Fruit fly (Drosophila melanogaster) whole organism, wandering third instar larva: ENCODE results near the gene csw.

Experiments used
- Abd-B ChIP-seq: fragments of >200 bp; optimal IDR thresholded peaks from 2 replicates; lab custom pipeline; 2017; ENCODE audit warnings: missing biosample characterization, missing genetic modification characterization
- CG32264 ChIP-seq: fragments of 200-800 bp; sonication (Bioruptor generic); optimal IDR thresholded peaks from 2 replicates; lab custom pipeline; 2016; ENCODE audit warnings: missing biosample characterization, missing genetic modification characterization
- CG9705 ChIP-seq: fragments of 200-800 bp; sonication (Bioruptor generic); optimal IDR thresholded peaks from 2 replicates; lab custom pipeline; 2018; ENCODE audit warnings: missing biosample characterization, mild to moderate bottlenecking, missing genetic modification characterization
- CrebA ChIP-seq: fragments of 200-800 bp; sonication (Bioruptor generic); optimal IDR thresholded peaks from 2 replicates; lab custom pipeline; 2016; ENCODE audit warnings: missing biosample characterization, mild to moderate bottlenecking, missing genetic modification characterization, borderline replicate concordance
- Dfd ChIP-seq: fragments of >200 bp; optimal IDR thresholded peaks from 2 replicates; lab custom pipeline; 2017; ENCODE audit warnings: missing biosample characterization, missing genetic modification characterization
- Dif ChIP-seq: fragments of 200-275, 200-300 bp; sonication (Bioruptor generic); optimal IDR thresholded peaks from 2 replicates; lab custom pipeline; 2018; ENCODE audit warnings: missing biosample characterization, missing genetic modification characterization; ENCODE audit not compliant: partially characterized antibody
- GATAd ChIP-seq: sonication (Bioruptor generic); optimal IDR thresholded peaks from 2 replicates; lab custom pipeline; 2016; ENCODE audit warnings: missing biosample characterization, missing genetic modification characterization
- HLH106 ChIP-seq: fragments of 200-800 bp; optimal IDR thresholded peaks from 3 replicates; lab custom pipeline; 2019; ENCODE audit warnings: missing biosample characterization, mild to moderate bottlenecking, missing genetic modification characterization, moderate library complexity
- Hnf4 ChIP-seq: fragments of 200-800 bp; sonication (Bioruptor generic); optimal IDR thresholded peaks from 2 replicates; lab custom pipeline; 2016; ENCODE audit warnings: missing biosample characterization, mild to moderate bottlenecking, missing genetic modification characterization
- Hr78 ChIP-seq: fragments of >200 bp; optimal IDR thresholded peaks from 2 replicates; lab custom pipeline; 2017; ENCODE audit warnings: missing biosample characterization, missing genetic modification characterization
- Hr83 ChIP-seq: fragments of 200-300 bp; sonication (Bioruptor generic); optimal IDR thresholded peaks from 2 replicates; lab custom pipeline; 2016; ENCODE audit warnings: missing biosample characterization, mild to moderate bottlenecking, missing genetic modification characterization, moderate library complexity; ENCODE audit not compliant: poor library complexity, severe bottlenecking
- Jra ChIP-seq: sonication (Bioruptor generic); optimal IDR thresholded peaks from 2 replicates; lab custom pipeline; 2016; ENCODE audit warnings: missing biosample characterization, missing genetic modification characterization
- Mio ChIP-seq: sonication (Bioruptor generic); optimal IDR thresholded peaks from 2 replicates; lab custom pipeline; 2016; ENCODE audit warnings: missing biosample characterization, missing genetic modification characterization
- Myc ChIP-seq: fragments of >200 bp; optimal IDR thresholded peaks from 2 replicates; lab custom pipeline; 2017
- N ChIP-seq: fragments of >200 bp; optimal IDR thresholded peaks from 2 replicates; lab custom pipeline; 2018; ENCODE audit warnings: missing biosample characterization, missing external identifiers, missing genetic modification characterization
- OdsH ChIP-seq: fragments of 200-800 bp; sonication (Bioruptor generic); optimal IDR thresholded peaks from 2 replicates; lab custom pipeline; 2016; ENCODE audit warnings: missing biosample characterization, mild to moderate bottlenecking, missing genetic modification characterization
- Rel ChIP-seq, 2 experiments: fragments of 200-800 bp; sonication (Bioruptor generic) in 1 of 2; optimal IDR thresholded peaks; 2 replicates in 1 of 2; 3 replicates in 1 of 2; lab custom pipeline; 2016 to 2019; ENCODE audit warnings: mild to moderate bottlenecking in 2 of 2, missing biosample characterization in 2 of 2, missing genetic modification characterization in 2 of 2, moderate library complexity in 1 of 2
- Sp1 ChIP-seq: fragments of 200-800 bp; sonication (Bioruptor generic); optimal IDR thresholded peaks from 3 replicates; lab custom pipeline; 2019; ENCODE audit warnings: missing biosample characterization, mild to moderate bottlenecking, missing genetic modification characterization, moderate library complexity
- Vsx2 ChIP-seq: fragments of 200-300, 225-300 bp; sonication (Bioruptor generic); optimal IDR thresholded peaks from 2 replicates; lab custom pipeline; 2018; ENCODE audit warnings: missing biosample characterization, missing genetic modification characterization; ENCODE audit not compliant: partially characterized antibody
- br ChIP-seq: fragments of 200-800 bp; sonication (Bioruptor generic); optimal IDR thresholded peaks from 2 replicates; lab custom pipeline; 2016; ENCODE audit warnings: missing biosample characterization, missing genetic modification characterization
- brk ChIP-seq: fragments of 200-800 bp; sonication (Bioruptor generic); optimal IDR thresholded peaks from 2 replicates; lab custom pipeline; 2016; ENCODE audit warnings: missing biosample characterization, mild to moderate bottlenecking, missing genetic modification characterization
- dl ChIP-seq, 2 experiments: fragments of 175-275, 200-275 bp in 1 of 2; fragments of 200-275 bp in 1 of 2; sonication (Bioruptor generic); optimal IDR thresholded peaks; lab custom pipeline; 2018; ENCODE audit warnings: mild to moderate bottlenecking in 2 of 2, missing biosample characterization in 2 of 2, missing genetic modification characterization in 2 of 2, moderate library complexity in 2 of 2; ENCODE audit not compliant: partially characterized antibody in 2 of 2, insufficient read depth in 1 of 2
- dmrt93B ChIP-seq: fragments of 200-800 bp; sonication (Bioruptor generic); optimal IDR thresholded peaks from 2 replicates; lab custom pipeline; 2018; ENCODE audit warnings: missing biosample characterization, mild to moderate bottlenecking, missing genetic modification characterization
- dsf ChIP-seq: sonication (Bioruptor generic); optimal IDR thresholded peaks from 2 replicates; lab custom pipeline; 2016; ENCODE audit warnings: missing biosample characterization, missing genetic modification characterization, borderline replicate concordance
- ey ChIP-seq: fragments of 200-800 bp; sonication (Bioruptor generic); optimal IDR thresholded peaks from 2 replicates; lab custom pipeline; 2016; ENCODE audit warnings: missing biosample characterization, missing genetic modification characterization
- foxo ChIP-seq, 2 experiments: fragments of 200-800 bp; sonication (Bioruptor generic); optimal IDR thresholded peaks; 2 replicates in 1 of 2; 3 replicates in 1 of 2; lab custom pipeline; 2016 to 2017; ENCODE audit warnings: missing biosample characterization in 2 of 2, missing genetic modification characterization in 2 of 2
- fru ChIP-seq: fragments of 200-800 bp; sonication (Bioruptor generic); optimal IDR thresholded peaks from 3 replicates; lab custom pipeline; 2016; ENCODE audit warnings: missing biosample characterization, mild to moderate bottlenecking, missing genetic modification characterization
- h ChIP-seq: fragments of 200-800 bp; sonication (Bioruptor generic); optimal IDR thresholded peaks from 3 replicates; lab custom pipeline; 2016; ENCODE audit warnings: missing biosample characterization, mild to moderate bottlenecking, missing genetic modification characterization
- jim ChIP-seq: fragments of 175-275, 200-325 bp; sonication (Bioruptor generic); optimal IDR thresholded peaks from 2 replicates; lab custom pipeline; 2016; ENCODE audit warnings: missing biosample characterization, mild to moderate bottlenecking, missing genetic modification characterization
- lola ChIP-seq: fragments of >200 bp; optimal IDR thresholded peaks from 2 replicates; lab custom pipeline; 2017; ENCODE audit warnings: missing biosample characterization, missing genetic modification characterization
- pan ChIP-seq: fragments of >200 bp; optimal IDR thresholded peaks from 2 replicates; lab custom pipeline; 2017
- psq ChIP-seq: fragments of 200-800 bp; sonication (Bioruptor generic); optimal IDR thresholded peaks from 3 replicates; lab custom pipeline; 2017; ENCODE audit warnings: missing biosample characterization, mild to moderate bottlenecking, missing genetic modification characterization, moderate library complexity
- rgr ChIP-seq: fragments of 200-800 bp; sonication (Bioruptor generic); optimal IDR thresholded peaks from 3 replicates; lab custom pipeline; 2016; ENCODE audit warnings: missing biosample characterization, mild to moderate bottlenecking, missing genetic modification characterization
- sage ChIP-seq: fragments of 200-800 bp; sonication (Bioruptor generic); optimal IDR thresholded peaks from 2 replicates; lab custom pipeline; 2016; ENCODE audit warnings: missing biosample characterization, mild to moderate bottlenecking, missing genetic modification characterization
- sv ChIP-seq: fragments of 200-800 bp; sonication (Bioruptor generic); optimal IDR thresholded peaks from 3 replicates; lab custom pipeline; 2016; ENCODE audit warnings: missing biosample characterization, missing genetic modification characterization
- tai ChIP-seq: sonication (Bioruptor generic); optimal IDR thresholded peaks from 2 replicates; lab custom pipeline; 2016; ENCODE audit warnings: missing biosample characterization, missing genetic modification characterization
- usp ChIP-seq: fragments of >200 bp; optimal IDR thresholded peaks from 2 replicates; lab custom pipeline; 2017; ENCODE audit warnings: missing biosample characterization, missing genetic modification characterization
- woc ChIP-seq: sonication (Bioruptor generic); optimal IDR thresholded peaks from 2 replicates; lab custom pipeline; 2016; ENCODE audit warnings: missing biosample characterization, mild to moderate bottlenecking, missing genetic modification characterization

The csw gene

dm6 chrX:2134965-2135758 is 41.1 kb downstream of the csw start (continued):
- no peak for TF ChIP-seq Myc (lab: Kevin White, UChicago)
- TF ChIP-seq OdsH (GFP tag; lab: Kevin White, UChicago), result peak; percentile 92

- TF ChIP-seq Sp1 (GFP tag; lab: Kevin White, UChicago) (no peak), N (no peak), ey (peak; percentile 42), Hnf4 (GFP tag; lab: Kevin White, UChicago) (no peak), foxo (GFP tag; optimal IDR thresholded peaks at IDR 0.05; lab: Kevin White, UChicago) (peak in 1 of 2 experiments; percentile 59), jim (no peak), Rel (GFP tag; optimal IDR thresholded peaks at IDR 0.05; lab: Kevin White, UChicago) (no peak), Rel (tag; optimal IDR thresholded peaks at IDR 0.05; lab: Kevin White, UChicago) (peak; percentile 89), Dfd (GFP tag; lab: Kevin White, UChicago) (peak; percentile 52), fru (GFP tag; lab: Kevin White, UChicago) (peak; percentile 45), Vsx2 (GFP tag; lab: Kevin White, UChicago) (no peak), tai (no peak), Dif (GFP tag; lab: Kevin White, UChicago) (no peak), Hr78 (GFP tag; lab: Kevin White, UChicago) (no peak)
- TF ChIP-seq, all 38 proteins: peak for 5
These were observed 42.1 kb downstream of the csw start for dm6 chrX:2135868-2136787.

DNA sequence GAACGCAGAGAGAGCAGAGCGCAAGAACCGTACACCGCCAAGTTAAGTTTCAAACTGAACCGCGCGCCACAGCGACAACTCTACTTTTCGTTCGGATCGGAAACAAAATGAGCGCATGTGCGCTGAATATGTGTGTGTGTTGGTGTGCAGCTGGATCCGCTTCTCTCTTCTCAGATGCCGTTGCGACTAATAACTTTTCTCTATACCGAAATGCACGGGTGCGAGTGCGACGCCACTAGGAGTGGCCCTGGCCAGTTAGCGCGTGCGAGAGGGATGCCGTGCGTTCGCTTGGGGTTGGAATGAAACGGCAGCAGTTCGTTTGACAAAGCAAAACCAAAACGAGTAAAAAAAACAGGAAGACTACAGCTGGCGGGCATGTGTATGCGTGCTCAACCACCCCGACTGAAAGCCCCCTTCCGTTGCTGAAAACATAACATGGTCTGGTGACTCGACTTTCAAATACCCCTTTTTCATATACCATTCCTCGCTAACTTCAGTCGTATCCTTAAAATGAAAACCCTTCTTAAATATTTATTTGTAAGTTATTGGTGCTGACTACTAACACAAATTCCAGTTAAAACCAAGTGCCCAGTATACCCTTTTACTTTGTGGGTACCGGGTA is 42.9 kb downstream of the csw start:
- TF ChIP-seq jim, result peak; percentile 99
- TF ChIP-seq HLH106 (tag; lab: Kevin White, UChicago), result peak; percentile 100
- TF ChIP-seq Dfd (GFP tag; lab: Kevin White, UChicago), result peak; percentile 98
- peak; percentile 100 for TF ChIP-seq Sp1 (GFP tag; lab: Kevin White, UChicago)
- TF ChIP-seq brk, result peak; percentile 98
- peak; percentile 100 for TF ChIP-seq CG9705
- TF ChIP-seq psq (GFP tag; lab: Kevin White, UChicago), result peak; percentile 98
- TF ChIP-seq dl (GFP tag; optimal IDR thresholded peaks at IDR 0.05; lab: Kevin White, UChicago; ENCODE audit: insufficient read depth in 1 of 2, partially characterized antibody in 2 of 2), result peak in 1 of 2 experiments; percentile 10
- no peak for TF ChIP-seq lola (GFP tag; lab: Kevin White, UChicago)
- TF ChIP-seq N, result no peak
- peak; percentile 99 for TF ChIP-seq GATAd (GFP tag; lab: Kevin White, UChicago)
- peak; percentile 100 for TF ChIP-seq OdsH (GFP tag; lab: Kevin White, UChicago)
- TF ChIP-seq usp (GFP tag; lab: Kevin White, UChicago), result peak; percentile 13
- peak; percentile 100 for TF ChIP-seq sv (GFP tag; lab: Kevin White, UChicago)
- peak; percentile 98 for TF ChIP-seq Hr83 (GFP tag; lab: Kevin White, UChicago)
- peak; percentile 100 for TF ChIP-seq rgr
- TF ChIP-seq CrebA (GFP tag; lab: Kevin White, UChicago), result peak; percentile 98
- TF ChIP-seq sage (GFP tag; lab: Kevin White, UChicago), result peak; percentile 99
- TF ChIP-seq ey, result peak; percentile 100
- TF ChIP-seq dsf (GFP tag; lab: Kevin White, UChicago), result peak; percentile 98
- TF ChIP-seq br (GFP tag; lab: Kevin White, UChicago), result peak; percentile 100
- TF ChIP-seq Abd-B, result no peak
- peak; percentile 99 for TF ChIP-seq Jra (GFP tag; lab: Kevin White, UChicago)
- peak; percentile 99 to 100 for TF ChIP-seq foxo (GFP tag; optimal IDR thresholded peaks at IDR 0.05; lab: Kevin White, UChicago)
- TF ChIP-seq Hr78 (GFP tag; lab: Kevin White, UChicago), result no peak
- TF ChIP-seq dmrt93B, result peak; percentile 100
- TF ChIP-seq Dif (GFP tag; lab: Kevin White, UChicago), result peak; percentile 71
- peak; percentile 99 for TF ChIP-seq Rel (GFP tag; optimal IDR thresholded peaks at IDR 0.05; lab: Kevin White, UChicago)
- TF ChIP-seq Rel (tag; optimal IDR thresholded peaks at IDR 0.05; lab: Kevin White, UChicago), result peak; percentile 98
- TF ChIP-seq fru (GFP tag; lab: Kevin White, UChicago), result peak; percentile 100
- TF ChIP-seq CG32264 (GFP tag; lab: Kevin White, UChicago), result peak; percentile 100
- TF ChIP-seq Myc (lab: Kevin White, UChicago), result no peak
- peak; percentile 100 for TF ChIP-seq Hnf4 (GFP tag; lab: Kevin White, UChicago)
- peak; percentile 96 for TF ChIP-seq Mio
- peak; percentile 72 for TF ChIP-seq Vsx2 (GFP tag; lab: Kevin White, UChicago)
- TF ChIP-seq tai, result peak; percentile 99
- TF ChIP-seq pan (lab: Kevin White, UChicago), result peak; percentile 91
- peak; percentile 100 for TF ChIP-seq h
- peak; percentile 100 for TF ChIP-seq woc (GFP tag; lab: Kevin White, UChicago)
